Worm (Caenorhabditis elegans): ENCODE measurements around the gene Y6G8.5.
"Not testable (repeated sequence)": the region's sequence is repeated elsewhere in the genome, so short reads cannot be mapped to it uniquely, and the experiment has no call there.

The Y6G8.5 gene

ce11 chrV:17601520-17601919 lies 14.0 kb downstream of the Y6G8.5 start, which contains the start of gene ztf-25:
Gene ztf-25, plus strand, starts transcription at chrV:17601820.
- TF ChIP-seq unc-62 (GFP tag; optimal IDR thresholded peaks at IDR 0.05) = no peak

DNA sequence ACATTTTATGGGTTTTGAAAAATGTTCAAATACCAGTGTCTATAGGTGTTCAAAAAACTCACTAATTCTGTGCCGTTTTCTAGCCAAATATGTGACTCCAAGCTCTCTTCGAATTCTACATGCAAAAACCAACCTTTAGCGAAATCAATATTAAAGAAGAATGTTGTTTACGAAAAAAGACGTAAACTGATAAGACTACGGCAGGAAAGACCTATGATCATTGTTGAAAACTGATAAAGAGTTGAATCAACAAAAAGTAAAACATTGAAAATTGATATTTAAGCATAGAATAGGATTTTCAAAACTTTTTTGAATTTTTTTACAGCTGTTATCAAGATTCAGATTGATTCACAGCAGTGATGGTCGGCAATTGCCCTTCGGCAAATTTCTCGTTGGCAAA lies 16.7 kb downstream of the Y6G8.5 start, which contains the start of gene Y6G8.2:
TSS of gene Y6G8.2 (minus strand) at position 147 of the 400 bp plus-strand sequence.
- no peak for TF ChIP-seq unc-62 (GFP tag; optimal IDR thresholded peaks at IDR 0.05)

DNA sequence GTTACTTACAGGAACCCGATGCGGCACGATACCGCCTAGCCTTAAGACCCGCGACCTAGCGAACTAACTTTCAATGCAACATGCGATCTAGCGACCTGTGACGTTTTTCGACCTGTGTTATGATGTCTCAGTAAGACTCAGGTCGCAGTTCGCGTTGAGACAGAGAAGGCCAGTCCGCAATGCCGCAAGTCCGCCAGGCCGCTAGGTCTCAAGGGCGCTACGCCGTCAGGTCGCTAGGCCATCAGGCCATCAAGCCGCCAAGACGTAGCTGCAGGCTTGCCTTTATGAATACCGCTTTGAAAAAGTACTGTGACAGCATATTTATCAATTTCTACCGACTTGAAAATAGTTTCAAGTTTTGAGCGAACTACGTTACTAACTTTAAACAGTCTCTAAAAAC lies 19.8 kb downstream of the Y6G8.5 start:
- no peak for TF ChIP-seq unc-62 (GFP tag; optimal IDR thresholded peaks at IDR 0.05)

ce11 chrV:17584352-17584843 lies 31.1 kb downstream of the Y6G8.5 start, which contains the start of gene fbxa-133:
Gene fbxa-133, plus strand, starts transcription at chrV:17584793.
- not testable (repeated sequence) for TF ChIP-seq unc-62 (GFP tag; optimal IDR thresholded peaks at IDR 0.05)

DNA sequence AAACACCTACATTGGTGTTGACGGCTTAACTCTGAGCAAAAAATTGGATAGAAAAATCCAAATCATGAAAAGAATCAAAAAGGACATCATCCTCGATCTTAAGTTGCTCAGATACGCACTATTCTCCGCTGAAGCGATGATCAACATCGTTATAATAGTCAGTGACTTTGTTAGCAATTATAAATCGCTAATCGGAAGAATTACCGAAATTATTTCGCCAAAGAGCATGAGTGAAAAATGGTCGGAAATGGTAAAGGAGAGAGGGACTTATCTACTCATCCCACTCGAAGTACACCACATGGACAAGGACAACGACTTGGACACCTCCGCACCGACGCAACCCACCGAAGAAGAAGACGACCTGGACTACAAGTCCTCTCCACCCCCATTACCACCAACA lies 35.5 kb downstream of the Y6G8.5 start:
- TF ChIP-seq unc-62 (GFP tag; optimal IDR thresholded peaks at IDR 0.05) = no peak

DNA sequence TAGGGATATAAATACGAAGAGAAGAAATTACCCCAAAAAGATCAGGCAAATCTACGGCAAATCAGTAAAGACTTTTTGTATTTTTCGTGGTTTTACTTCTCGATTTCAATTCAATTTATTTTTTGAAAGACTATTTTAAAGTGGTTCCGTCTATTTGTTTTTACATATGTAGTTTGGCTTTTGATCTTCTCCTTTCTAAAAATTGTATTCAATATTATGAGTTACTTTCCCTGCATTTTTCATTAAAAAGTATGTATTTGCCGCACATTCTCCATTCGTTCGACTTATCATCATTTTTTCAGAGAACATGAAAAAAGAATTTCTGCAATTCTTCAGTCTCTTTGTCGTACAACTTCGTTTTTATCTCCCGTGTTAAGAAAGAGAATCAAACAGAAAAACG lies 48.7 kb downstream of the Y6G8.5 start, which contains the start of gene C38D9.2:
TSS of gene C38D9.2 (plus strand) at position 301 of the 400 bp plus-strand sequence.
- no peak for TF ChIP-seq unc-62 (GFP tag; optimal IDR thresholded peaks at IDR 0.05)

DNA sequence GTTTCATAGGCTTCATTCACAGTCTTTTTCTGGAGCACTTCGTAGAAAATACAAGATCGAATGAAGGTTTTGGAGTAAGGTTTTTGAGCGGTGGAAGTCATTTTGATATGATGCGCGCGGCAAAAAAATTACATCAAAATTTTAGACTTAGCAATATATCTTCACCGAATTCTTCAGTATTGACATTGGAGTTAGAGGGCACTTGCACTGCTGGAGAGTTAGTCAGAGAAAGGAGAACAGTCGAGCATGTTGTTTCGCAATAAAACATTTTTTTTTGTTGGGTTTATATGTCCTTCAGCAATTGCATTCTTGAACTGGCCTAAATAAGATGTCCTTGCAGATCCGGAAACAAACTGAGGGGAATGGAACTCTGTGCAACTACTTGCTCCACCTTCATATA lies 49.6 kb downstream of the Y6G8.5 start, which contains the start of gene fbxa-171:
TSS of gene fbxa-171 (minus strand) at position 101 of the 400 bp plus-strand sequence.
- TF ChIP-seq unc-62 (GFP tag; optimal IDR thresholded peaks at IDR 0.05) = no peak
